Fruit fly (Drosophila melanogaster) whole organism, embryonic: ENCODE results near the gene Grip128.
A peak's percentile ranks its signal among the peaks of the same experiment; 100 is the strongest.

Source experiments
- Atf6 ChIP-seq: fragments of 200-800 bp; sonication (Bioruptor generic); IDR thresholded peaks from 2 replicates; pipeline ENCODE4 v1.3.6; 2022; ENCODE audit warnings: missing biosample characterization, missing genetic modification characterization
- Awh ChIP-seq: fragments of 200-800 bp; sonication (Bioruptor generic); IDR thresholded peaks from 2 replicates; pipeline ENCODE4, ENCODE4 v1.3.6; 2022; ENCODE audit warnings: missing biosample characterization, missing genetic modification characterization
- Blimp-1 ChIP-seq: fragments of 200-800 bp; sonication (Bioruptor generic); optimal IDR thresholded peaks from 3 replicates; lab custom pipeline; 2018; ENCODE audit warnings: missing biosample characterization, missing genetic modification characterization, mild to moderate bottlenecking, moderate library complexity, missing genetic modification reagents
- CG10543 ChIP-seq: fragments of 200-800 bp; sonication (Bioruptor generic); optimal IDR thresholded peaks from 3 replicates; lab custom pipeline; 2017; ENCODE audit warnings: missing biosample characterization, mild to moderate bottlenecking, missing genetic modification characterization, moderate library complexity
- CG14965 ChIP-seq: fragments of 200-800 bp; sonication (Bioruptor generic); optimal IDR thresholded peaks from 2 replicates; lab custom pipeline; 2016; ENCODE audit warnings: missing biosample characterization, missing genetic modification characterization, borderline replicate concordance
- CG16779 ChIP-seq: fragments of 200-800 bp; sonication (Bioruptor generic); IDR thresholded peaks from 2 replicates; pipeline ENCODE4 v1.3.6; 2022; ENCODE audit warnings: missing biosample characterization, missing genetic modification characterization
- CG16863 ChIP-seq: fragments of 200-800 bp; sonication (Bioruptor generic); optimal IDR thresholded peaks from 3 replicates; lab custom pipeline; 2016; ENCODE audit warnings: missing biosample characterization, missing genetic modification characterization
- CG18599 ChIP-seq: fragments of 200-800 bp; sonication (Bioruptor generic); optimal IDR thresholded peaks from 3 replicates; lab custom pipeline; 2017; ENCODE audit warnings: missing biosample characterization, missing genetic modification characterization, mild to moderate bottlenecking, moderate library complexity, missing genetic modification reagents
- CG2199 ChIP-seq: fragments of 200-800 bp; sonication (Bioruptor generic); IDR thresholded peaks from 3 replicates; pipeline ENCODE4 v1.3.6; 2022; ENCODE audit warnings: missing biosample characterization, missing genetic modification characterization
- CG2712 ChIP-seq: fragments of 200-800 bp; optimal IDR thresholded peaks from 3 replicates; lab custom pipeline; 2019; ENCODE audit warnings: missing biosample characterization, mild to moderate bottlenecking, missing genetic modification characterization, moderate library complexity
- CG2889 ChIP-seq: fragments of 200-800 bp; sonication (Bioruptor generic); IDR thresholded peaks from 3 replicates; pipeline ENCODE4 v1.3.6; 2022; ENCODE audit warnings: missing biosample characterization, missing genetic modification characterization
- CG30020 ChIP-seq: fragments of 200-800 bp; optimal IDR thresholded peaks from 2 replicates; lab custom pipeline; 2019; ENCODE audit warnings: missing biosample characterization, mild to moderate bottlenecking, missing genetic modification characterization, moderate library complexity
- CG34376 ChIP-seq: fragments of 200-800 bp; sonication (Bioruptor generic); optimal IDR thresholded peaks from 2 replicates; lab custom pipeline; 2018; ENCODE audit warnings: missing biosample characterization, mild to moderate bottlenecking, missing genetic modification characterization
- CG4730 ChIP-seq: fragments of 200-800 bp; sonication (Bioruptor generic); IDR thresholded peaks from 2 replicates; pipeline ENCODE4 v1.3.6; 2022; ENCODE audit warnings: missing biosample characterization, missing genetic modification characterization
- CG4820 ChIP-seq: fragments of 200-800 bp; sonication (Bioruptor generic); optimal IDR thresholded peaks from 3 replicates; lab custom pipeline; 2016; ENCODE audit warnings: missing biosample characterization, missing genetic modification characterization
- CG8359 ChIP-seq: fragments of 200-800 bp; sonication (Bioruptor generic); optimal IDR thresholded peaks from 2 replicates; lab custom pipeline; 2017; ENCODE audit warnings: missing biosample characterization, mild to moderate bottlenecking, missing genetic modification characterization, borderline replicate concordance
- CkIIα-i1 ChIP-seq: fragments of 200-800 bp; sonication (Bioruptor generic); IDR thresholded peaks from 2 replicates; pipeline ENCODE4 v1.3.6; 2022; ENCODE audit warnings: missing biosample characterization, missing genetic modification characterization
- Dad ChIP-seq: fragments of 200-800 bp; sonication (Bioruptor generic); optimal IDR thresholded peaks from 3 replicates; lab custom pipeline; 2016; ENCODE audit warnings: missing biosample characterization, missing genetic modification characterization
- Dfd ChIP-seq, 2 experiments: fragments of >200 bp; optimal IDR thresholded peaks; 2 replicates each; lab custom pipeline; 2017; ENCODE audit warnings: missing biosample characterization in 2 of 2, missing genetic modification characterization in 2 of 2
- Dll ChIP-seq: fragments of 200-800 bp; sonication (Bioruptor generic); IDR thresholded peaks from 4 replicates; pipeline ENCODE4 v1.3.6; 2022; ENCODE audit warnings: missing biosample characterization, missing genetic modification characterization; ENCODE audit not compliant: partially characterized antibody
- Doc2 ChIP-seq: fragments of 200-800 bp; sonication (Bioruptor generic); IDR thresholded peaks from 2 replicates; pipeline ENCODE4 v1.3.6; 2022; ENCODE audit warnings: missing biosample characterization, missing genetic modification characterization
- Fer1 ChIP-seq: fragments of 200-800 bp; sonication (Bioruptor generic); optimal IDR thresholded peaks from 2 replicates; lab custom pipeline; 2017; ENCODE audit warnings: missing biosample characterization, mild to moderate bottlenecking, missing genetic modification characterization
- GATAe ChIP-seq: fragments of 200-800 bp; sonication (Bioruptor generic); conservative IDR thresholded peaks from 2 replicates; pipeline ENCODE4 v1.3.6; 2022; ENCODE audit warnings: missing biosample characterization, missing genetic modification characterization
- Nf-YC ChIP-seq: fragments of 200-800 bp; optimal IDR thresholded peaks from 3 replicates; lab custom pipeline; 2019; ENCODE audit warnings: missing biosample characterization, mild to moderate bottlenecking, missing genetic modification characterization, moderate library complexity
- Opbp ChIP-seq: fragments of 200-800 bp; sonication (Bioruptor generic); IDR thresholded peaks from 3 replicates; pipeline ENCODE4 v1.3.6; 2022; ENCODE audit warnings: missing biosample characterization, missing genetic modification characterization; ENCODE audit not compliant: partially characterized antibody
- Pdp1 ChIP-seq, 2 experiments: fragments of 200-800 bp; sonication (Bioruptor generic); optimal IDR thresholded peaks; 3 replicates each; lab custom pipeline; 2016; ENCODE audit warnings: missing biosample characterization in 2 of 2, missing genetic modification characterization in 2 of 2, mild to moderate bottlenecking in 1 of 2, moderate library complexity in 1 of 2
- Ravus ChIP-seq: fragments of 200-800 bp; sonication (Bioruptor generic); IDR thresholded peaks from 2 replicates; pipeline ENCODE4 v1.3.6; 2022; ENCODE audit warnings: missing biosample characterization, missing genetic modification characterization
- Spps ChIP-seq: fragments of 200-800 bp; sonication (Bioruptor generic); optimal IDR thresholded peaks from 2 replicates; lab custom pipeline; 2018; ENCODE audit warnings: missing biosample characterization, mild to moderate bottlenecking, missing genetic modification characterization
- abd-A ChIP-seq: fragments of 200-800 bp; sonication (Bioruptor generic); optimal IDR thresholded peaks from 3 replicates; lab custom pipeline; 2019; ENCODE audit warnings: missing biosample characterization, mild to moderate bottlenecking, missing genetic modification characterization, moderate library complexity
- chinmo ChIP-seq: fragments of 200-800 bp; sonication (Bioruptor generic); IDR thresholded peaks from 4 replicates; pipeline ENCODE4 v1.3.6; 2022; ENCODE audit warnings: missing biosample characterization, missing genetic modification characterization; ENCODE audit not compliant: partially characterized antibody
- crol ChIP-seq: fragments of 200-800 bp; sonication (Bioruptor generic); IDR thresholded peaks from 2 replicates; pipeline ENCODE4 v1.3.6; 2022; ENCODE audit warnings: missing biosample characterization, missing genetic modification characterization
- exex ChIP-seq: fragments of 200-800 bp; sonication (Bioruptor generic); optimal IDR thresholded peaks from 4 replicates; lab custom pipeline; 2018; ENCODE audit warnings: missing biosample characterization, mild to moderate bottlenecking, missing genetic modification characterization, moderate library complexity
- grn ChIP-seq: fragments of 200-800 bp; sonication (Bioruptor generic); optimal IDR thresholded peaks from 3 replicates; lab custom pipeline; 2017; ENCODE audit warnings: missing biosample characterization, missing genetic modification characterization
- jigr1 ChIP-seq: fragments of 200-800 bp; sonication (Bioruptor generic); IDR thresholded peaks from 3 replicates; pipeline ENCODE4 v1.3.6; 2022; ENCODE audit warnings: missing biosample characterization, missing genetic modification characterization
- kay ChIP-seq: fragments of 200-800 bp; sonication (Bioruptor generic); optimal IDR thresholded peaks from 2 replicates; lab custom pipeline; 2016; ENCODE audit warnings: missing biosample characterization, missing genetic modification characterization
- mirr ChIP-seq: fragments of 200-800 bp; sonication (Bioruptor generic); optimal IDR thresholded peaks from 3 replicates; lab custom pipeline; 2018; ENCODE audit warnings: missing biosample characterization, mild to moderate bottlenecking, missing genetic modification characterization
- nom ChIP-seq: fragments of 200-800 bp; sonication (Bioruptor generic); optimal IDR thresholded peaks from 2 replicates; lab custom pipeline; 2017; ENCODE audit warnings: missing biosample characterization, missing genetic modification characterization, mild to moderate bottlenecking, moderate library complexity, missing genetic modification reagents
- pfk ChIP-seq: fragments of 200-800 bp; sonication (Bioruptor generic); optimal IDR thresholded peaks from 2 replicates; lab custom pipeline; 2018; ENCODE audit warnings: missing biosample characterization, mild to moderate bottlenecking, missing genetic modification characterization, moderate library complexity
- pita ChIP-seq: fragments of 200-800 bp; sonication (Bioruptor generic); optimal IDR thresholded peaks from 2 replicates; lab custom pipeline; 2017; ENCODE audit warnings: missing biosample characterization, mild to moderate bottlenecking, missing genetic modification characterization
- sd ChIP-seq: fragments of 200-800 bp; sonication (Bioruptor generic); optimal IDR thresholded peaks from 3 replicates; lab custom pipeline; 2018; ENCODE audit warnings: missing biosample characterization, mild to moderate bottlenecking, missing genetic modification characterization, moderate library complexity
- sens ChIP-seq: fragments of 200-800 bp; sonication (Bioruptor generic); peaks from one replicate; lab custom pipeline; 2016; ENCODE audit warnings: missing biosample characterization, missing genetic modification characterization
- sens-2 ChIP-seq: fragments of 200-800 bp; sonication (Bioruptor generic); IDR thresholded peaks from 2 replicates; pipeline ENCODE4 v1.3.6; 2022; ENCODE audit warnings: missing biosample characterization, missing genetic modification characterization
- sisA ChIP-seq: fragments of 200-800 bp; sonication (Bioruptor generic); IDR thresholded peaks from 2 replicates; pipeline ENCODE4 v1.3.6; 2022; ENCODE audit warnings: missing biosample characterization, missing genetic modification characterization
- sug ChIP-seq: fragments of 200-800 bp; optimal IDR thresholded peaks from 2 replicates; lab custom pipeline; 2019; ENCODE audit warnings: missing biosample characterization, mild to moderate bottlenecking, missing genetic modification characterization, moderate library complexity
- trh ChIP-seq: fragments of 200-800 bp; sonication (Bioruptor generic); optimal IDR thresholded peaks from 2 replicates; lab custom pipeline; 2016; ENCODE audit warnings: missing biosample characterization, missing genetic modification characterization

Gene Grip128

DNA sequence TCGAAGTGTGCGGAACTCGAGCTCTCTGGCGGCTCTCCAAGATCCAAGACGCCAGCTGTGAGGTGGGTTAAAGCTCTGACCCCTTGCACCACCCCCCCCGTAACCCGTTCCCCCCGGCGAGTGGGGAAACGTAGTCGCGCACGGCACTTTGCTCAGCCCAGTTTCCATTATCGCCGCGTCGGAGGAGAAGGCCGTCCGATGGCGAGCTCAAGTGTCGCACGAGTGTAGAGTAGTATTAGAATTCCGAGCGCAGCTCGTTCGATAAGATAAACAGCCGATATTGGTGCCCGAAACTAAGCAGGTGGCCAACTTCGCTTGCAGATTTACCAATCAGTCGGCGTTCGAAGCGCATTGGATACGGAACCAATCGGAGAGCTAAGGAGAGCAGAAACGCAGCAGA lies 6.5 kb downstream of the Grip128 start (continued):
- TF ChIP-seq CG10543 (peak; percentile 89), nom (GFP tag; lab: Kevin White, UChicago) (peak; percentile 1), Fer1 (peak; percentile 7)

DNA sequence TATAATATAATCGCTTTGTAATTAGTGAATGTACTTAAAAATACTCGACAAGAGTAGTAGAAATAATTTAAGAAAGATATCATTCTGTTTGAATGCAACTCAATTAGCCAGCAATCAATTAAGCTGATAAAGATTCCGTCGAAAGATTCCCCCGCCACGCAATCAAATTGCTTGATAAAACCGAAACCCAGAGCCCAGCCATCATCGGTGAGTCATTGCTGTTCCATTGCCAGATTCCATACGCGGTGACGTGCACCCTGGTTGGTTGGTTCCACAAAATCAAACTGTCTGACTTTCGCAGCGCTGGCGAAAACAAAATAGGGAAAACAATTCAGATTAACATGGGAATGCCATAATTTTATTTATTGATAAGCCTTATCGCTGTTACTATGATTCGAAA lies 7.4 kb downstream of the Grip128 start:
- TF ChIP-seq kay (GFP tag; lab: Kevin White, UChicago) (peak; percentile 71), sd (tag; lab: Kevin White, UChicago) (peak; percentile 88), CG2712 (tag; lab: Kevin White, UChicago) (no peak), pfk (peak; percentile 94), sug (tag; lab: Kevin White, UChicago) (peak; percentile 67), CG2199 (GFP tag; lab: Robert Waterston, UW) (no peak), sens-2 (GFP tag; lab: Robert Waterston, UW) (no peak), Ravus (GFP tag; lab: Robert Waterston, UW) (no peak), CG16779 (no peak), Dll (GFP tag; lab: Robert Waterston, UW) (no peak), CG8359 (GFP tag; lab: Kevin White, UChicago) (no peak), GATAe (GFP tag; lab: Robert Waterston, UW) (peak; percentile 35; the same call in 1 of the 2 replicates), sens (GFP tag; lab: Kevin White, UChicago) (no peak), Awh (GFP tag; lab: Robert Waterston, UW) (0 out of 2 replicates have a peak, but pooled peaks have one; percentile 16), nom (GFP tag; lab: Kevin White, UChicago) (no peak), trh (no peak), chinmo (GFP tag; lab: Robert Waterston, UW) (0 out of 4 replicates have a peak, but pooled peaks have one; percentile 46), Opbp (GFP tag; lab: Robert Waterston, UW) (no peak), Atf6 (GFP tag; lab: Robert Waterston, UW) (no peak), exex (tag; lab: Kevin White, UChicago) (peak; percentile 99), crol (GFP tag; lab: Robert Waterston, UW) (no peak), grn (peak; percentile 77), Dfd (GFP tag; optimal IDR thresholded peaks at IDR 0.05; lab: Kevin White, UChicago) (no peak), CG4730 (GFP tag; lab: Robert Waterston, UW) (no peak), CG30020 (tag; lab: Kevin White, UChicago) (no peak), CG16863 (GFP tag; lab: Kevin White, UChicago) (no peak), CkIIα-i1 (no peak), Doc2 (no peak), Spps (no peak), CG10543 (peak; percentile 31), mirr (GFP tag; lab: Kevin White, UChicago) (peak; percentile 72), abd-A (tag; lab: Kevin White, UChicago) (no peak), jigr1 (GFP tag; lab: Robert Waterston, UW) (no peak), CG18599 (GFP tag; lab: Kevin White, UChicago) (no peak), Pdp1 (GFP tag; optimal IDR thresholded peaks at IDR 0.05; lab: Kevin White, UChicago) (peak in 1 of 2 experiments; percentile 14), Nf-YC (peak; percentile 22), pita (GFP tag; lab: Kevin White, UChicago) (no peak), CG14965 (GFP tag; lab: Kevin White, UChicago) (no peak), CG34376 (peak; percentile 85), CG2889 (no peak), Dad (GFP tag; lab: Kevin White, UChicago) (no peak), CG4820 (GFP tag; lab: Kevin White, UChicago) (no peak), sisA (GFP tag; lab: Robert Waterston, UW) (no peak), Blimp-1 (GFP tag; lab: Kevin White, UChicago) (no peak)
